Fruit fly (Drosophila melanogaster) whole organism, adult: ENCODE measurements around the gene Ltn1.
A peak's percentile ranks its signal among the peaks of the same experiment; 100 is the strongest.

Experiments
- CG11617 ChIP-seq: fragments of 200-800 bp; sonication (Bioruptor generic); optimal IDR thresholded peaks from 2 replicates; lab custom pipeline; 2017; ENCODE audit warnings: mild to moderate bottlenecking, missing biosample characterization, missing genetic modification reagents, missing genetic modification characterization
- CG12768 ChIP-seq: fragments of 200-800 bp; sonication (Bioruptor generic); optimal IDR thresholded peaks from 2 replicates; lab custom pipeline; 2017; ENCODE audit warnings: missing biosample characterization, missing genetic modification characterization, mild to moderate bottlenecking, moderate library complexity, missing genetic modification reagents
- CG14711 ChIP-seq: fragments of 200-800 bp; sonication (Bioruptor generic); optimal IDR thresholded peaks from 2 replicates; lab custom pipeline; 2018; ENCODE audit warnings: missing biosample characterization, mild to moderate bottlenecking, missing genetic modification characterization, moderate library complexity
- CG1620 ChIP-seq: fragments of 200-800 bp; sonication (Bioruptor generic); optimal IDR thresholded peaks from 2 replicates; lab custom pipeline; 2016; ENCODE audit warnings: missing biosample characterization, missing genetic modification characterization
- CG33017 ChIP-seq: fragments of 200-800 bp; sonication (Bioruptor generic); optimal IDR thresholded peaks from 2 replicates; lab custom pipeline; 2018; ENCODE audit warnings: missing biosample characterization, mild to moderate bottlenecking, missing genetic modification characterization, moderate library complexity
- CG5204 ChIP-seq: fragments of 200-800 bp; sonication (Bioruptor generic); optimal IDR thresholded peaks from 2 replicates; lab custom pipeline; 2016; ENCODE audit warnings: missing biosample characterization, missing genetic modification characterization
- CG7045 ChIP-seq: fragments of 200-800 bp; sonication (Bioruptor generic); optimal IDR thresholded peaks from 2 replicates; lab custom pipeline; 2017; ENCODE audit warnings: missing biosample characterization, mild to moderate bottlenecking, missing genetic modification characterization
- CG7101 ChIP-seq: fragments of 200-800 bp; sonication (Bioruptor generic); optimal IDR thresholded peaks from 2 replicates; lab custom pipeline; 2018; ENCODE audit warnings: missing biosample characterization, mild to moderate bottlenecking, missing genetic modification characterization, moderate library complexity
- Clk ChIP-seq: fragments of 200-800 bp; sonication (Bioruptor generic); optimal IDR thresholded peaks from 2 replicates; lab custom pipeline; 2017; ENCODE audit warnings: missing biosample characterization, missing genetic modification characterization
- Hr96 ChIP-seq: fragments of 200-800 bp; sonication (Bioruptor generic); optimal IDR thresholded peaks from 2 replicates; lab custom pipeline; 2016; ENCODE audit warnings: missing biosample characterization, missing genetic modification characterization
- Mnt ChIP-seq: fragments of 200-800 bp; sonication (Bioruptor generic); optimal IDR thresholded peaks from 2 replicates; lab custom pipeline; 2016; ENCODE audit warnings: missing biosample characterization, mild to moderate bottlenecking, missing genetic modification characterization
- bab1 ChIP-seq: fragments of 200-800 bp; sonication (Bioruptor generic); optimal IDR thresholded peaks from 3 replicates; lab custom pipeline; 2019; ENCODE audit warnings: missing biosample characterization, mild to moderate bottlenecking, missing genetic modification characterization, moderate library complexity
- cic ChIP-seq: fragments of 200-800 bp; sonication (Bioruptor generic); optimal IDR thresholded peaks from 2 replicates; lab custom pipeline; 2017; ENCODE audit warnings: missing biosample characterization, mild to moderate bottlenecking, missing genetic modification characterization, moderate library complexity
- cnc ChIP-seq, 2 experiments: fragments of >200 bp; optimal IDR thresholded peaks; 2 replicates each; lab custom pipeline; 2017
- kay ChIP-seq: fragments of 200-800 bp; sonication (Bioruptor generic); peaks from one replicate; lab custom pipeline; 2016; ENCODE audit warnings: missing biosample characterization, missing genetic modification characterization, borderline replicate concordance
- ovo ChIP-seq: fragments of 200-800 bp; sonication (Bioruptor generic); optimal IDR thresholded peaks from 2 replicates; lab custom pipeline; 2016; ENCODE audit warnings: missing biosample characterization, missing genetic modification characterization
- pad ChIP-seq: fragments of 200-800 bp; sonication (Bioruptor generic); optimal IDR thresholded peaks from 3 replicates; lab custom pipeline; 2017; ENCODE audit warnings: missing biosample characterization, missing genetic modification characterization, mild to moderate bottlenecking, moderate library complexity, missing genetic modification reagents
- tj ChIP-seq: fragments of 200-800 bp; sonication (Bioruptor generic); optimal IDR thresholded peaks from 3 replicates; lab custom pipeline; 2017; ENCODE audit warnings: missing biosample characterization, mild to moderate bottlenecking, missing genetic modification characterization, moderate library complexity
- toe ChIP-seq: fragments of 200-800 bp; sonication (Bioruptor generic); optimal IDR thresholded peaks from 2 replicates; lab custom pipeline; 2016; ENCODE audit warnings: missing biosample characterization, missing genetic modification characterization

Ltn1 gene

DNA sequence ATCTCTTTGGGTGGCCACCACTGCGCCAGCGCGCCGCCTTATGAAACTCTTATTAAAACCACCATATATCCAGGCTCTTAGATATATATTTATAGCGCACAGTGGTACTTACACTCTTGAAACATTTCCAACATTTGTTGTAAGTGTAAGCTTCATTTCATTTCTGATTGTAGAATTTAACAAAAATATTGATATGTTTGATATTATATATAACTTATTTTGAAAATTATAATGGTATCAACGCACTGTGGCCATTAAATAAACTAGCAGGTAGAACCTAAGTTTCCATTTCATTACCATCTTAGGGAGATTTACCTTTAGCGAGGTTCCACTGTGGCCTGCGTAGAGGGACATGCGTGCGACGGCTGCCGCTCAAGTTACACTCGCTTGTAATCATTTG is 27.4 kb downstream of the Ltn1 start:
- TF ChIP-seq cic (GFP tag; lab: Kevin White, UChicago), result no peak
- no peak for TF ChIP-seq tj (GFP tag; lab: Kevin White, UChicago)
- TF ChIP-seq CG33017 (tag; lab: Kevin White, UChicago), result no peak
- TF ChIP-seq CG12768 (GFP tag; lab: Kevin White, UChicago), result no peak
- no peak for TF ChIP-seq bab1 (GFP tag; lab: Kevin White, UChicago)
- TF ChIP-seq Mnt (GFP tag; lab: Kevin White, UChicago), result no peak
- TF ChIP-seq CG11617 (GFP tag; lab: Kevin White, UChicago), result no peak
- no peak for TF ChIP-seq CG7101
- TF ChIP-seq CG7045, result no peak
- no peak for TF ChIP-seq cnc (optimal IDR thresholded peaks at IDR 0.05; lab: Kevin White, UChicago)
- TF ChIP-seq pad, result no peak

DNA sequence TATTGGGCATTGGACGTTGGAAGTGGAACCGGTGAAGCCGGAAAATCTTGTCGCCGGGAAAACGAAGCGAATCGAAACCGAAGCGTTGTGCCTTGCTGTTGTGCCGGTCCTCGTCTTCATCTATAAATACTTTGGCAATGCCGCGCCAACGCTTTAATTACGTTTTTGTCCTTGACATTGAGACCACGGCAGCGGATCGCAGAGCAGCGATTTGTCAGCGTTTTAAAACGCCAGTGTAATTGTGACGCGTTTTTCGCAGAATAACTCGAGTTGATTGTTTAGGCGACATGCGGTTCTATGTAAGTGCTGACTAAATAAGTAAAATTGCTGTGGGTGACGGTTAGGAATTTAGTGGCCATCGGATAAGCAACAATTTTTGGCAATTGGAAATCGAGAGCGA is 31.0 kb downstream of the Ltn1 start:
- TF ChIP-seq Mnt (GFP tag; lab: Kevin White, UChicago), result no peak
- no peak for TF ChIP-seq CG1620
- TF ChIP-seq pad, result no peak
- TF ChIP-seq CG14711 (tag; lab: Kevin White, UChicago), result no peak
- no peak for TF ChIP-seq Clk
- no peak for TF ChIP-seq CG7101
- no peak for TF ChIP-seq CG5204 (GFP tag; lab: Kevin White, UChicago)
- no peak for TF ChIP-seq Hr96 (GFP tag; lab: Kevin White, UChicago)

dm6 chr3L:19520645-19521044 is 31.4 kb downstream of the Ltn1 start, which contains the start of gene Cpr76Bc:
Cpr76Bc (plus strand) TSS chr3L:19520945.
- TF ChIP-seq Clk, result no peak
- no peak for TF ChIP-seq Hr96 (GFP tag; lab: Kevin White, UChicago)
- no peak for TF ChIP-seq kay (GFP tag; lab: Kevin White, UChicago)
- TF ChIP-seq CG14711 (tag; lab: Kevin White, UChicago), result no peak
- no peak for TF ChIP-seq CG7045

DNA sequence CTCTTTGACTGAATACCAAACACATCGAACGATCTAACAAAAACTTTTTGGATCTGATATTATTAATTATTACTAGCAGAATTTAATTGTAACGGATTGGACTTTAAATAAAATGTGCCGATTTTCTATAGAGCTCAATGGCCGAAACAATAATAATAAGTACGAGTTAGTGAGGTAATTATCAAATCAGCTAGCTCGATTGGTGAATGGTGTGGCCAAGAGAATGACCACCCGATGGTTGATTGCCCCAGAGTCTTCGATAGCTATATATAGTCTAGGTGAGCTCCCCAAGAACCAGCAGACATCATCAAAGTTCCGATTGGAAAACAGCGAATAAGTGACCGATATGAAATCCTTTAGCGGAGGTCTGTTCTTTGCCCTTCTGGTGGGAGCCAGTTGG is 32.7 kb downstream of the Ltn1 start, which contains the start of gene Cpr76Bb:
Gene Cpr76Bb, plus strand, starts transcription at position 301 of the 400 bp plus-strand sequence.
- no peak for TF ChIP-seq CG7045
- TF ChIP-seq Clk, result no peak
- no peak for TF ChIP-seq cic (GFP tag; lab: Kevin White, UChicago)
- no peak for TF ChIP-seq CG11617 (GFP tag; lab: Kevin White, UChicago)
- no peak for TF ChIP-seq cnc (optimal IDR thresholded peaks at IDR 0.05; lab: Kevin White, UChicago)
- TF ChIP-seq CG1620, result no peak
- no peak for TF ChIP-seq Hr96 (GFP tag; lab: Kevin White, UChicago)
- TF ChIP-seq CG5204 (GFP tag; lab: Kevin White, UChicago), result no peak
- TF ChIP-seq CG12768 (GFP tag; lab: Kevin White, UChicago), result no peak

DNA sequence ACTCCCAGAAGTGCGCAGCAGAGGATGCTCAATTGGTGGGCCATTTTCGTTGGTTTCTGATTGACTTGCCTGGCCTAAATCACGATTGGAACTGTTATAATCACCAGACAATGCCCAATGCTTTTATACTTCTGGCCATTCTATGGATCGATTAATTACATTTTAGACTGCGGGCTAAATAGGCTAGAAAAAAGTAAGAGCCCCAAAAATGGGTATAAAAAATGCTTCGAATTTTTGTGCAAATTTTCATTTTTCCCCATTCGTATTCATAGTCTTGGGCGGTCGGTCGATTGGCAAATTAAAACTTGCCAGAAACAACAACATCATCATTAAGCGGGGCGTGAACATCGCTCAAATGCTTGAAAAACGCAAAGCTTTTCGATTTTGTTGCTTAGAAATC is 33.9 kb downstream of the Ltn1 start, which contains the start of gene Cpr76Ba:
Gene Cpr76Ba, minus strand, starts transcription at position 101 of the 400 bp plus-strand sequence.
- TF ChIP-seq kay (GFP tag; lab: Kevin White, UChicago) (no peak), ovo (GFP tag; lab: Kevin White, UChicago) (no peak), Clk (no peak), CG7101 (no peak), toe (GFP tag; lab: Kevin White, UChicago) (no peak), pad (no peak), CG1620 (no peak), CG33017 (tag; lab: Kevin White, UChicago) (no peak), CG11617 (GFP tag; lab: Kevin White, UChicago) (no peak), CG5204 (GFP tag; lab: Kevin White, UChicago) (no peak), Hr96 (GFP tag; lab: Kevin White, UChicago) (no peak), cic (GFP tag; lab: Kevin White, UChicago) (no peak)

DNA sequence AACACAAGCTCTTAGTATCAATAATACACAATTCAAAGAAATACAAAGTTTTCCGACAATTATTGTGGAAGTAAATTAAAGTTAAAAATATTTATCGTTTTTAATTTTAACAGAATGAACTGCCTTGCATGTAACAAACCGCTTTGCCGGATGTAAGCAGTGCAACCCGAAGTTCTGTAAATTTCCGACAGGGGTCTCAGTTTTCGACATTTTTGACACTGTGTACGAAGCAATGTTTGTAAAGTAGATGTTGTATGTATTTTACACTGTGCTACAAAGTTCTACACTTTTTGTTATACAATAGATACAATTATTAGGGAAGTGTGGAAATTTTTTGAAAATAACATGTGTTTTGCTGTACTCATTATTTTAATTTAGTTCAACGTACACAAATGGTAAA is 35.5 kb downstream of the Ltn1 start:
- peak; percentile 54 for TF ChIP-seq CG7101
- no peak for TF ChIP-seq cic (GFP tag; lab: Kevin White, UChicago)
- no peak for TF ChIP-seq CG12768 (GFP tag; lab: Kevin White, UChicago)
- no peak for TF ChIP-seq Clk
- peak; percentile 51 for TF ChIP-seq CG7045
- peak; percentile 6 for TF ChIP-seq ovo (GFP tag; lab: Kevin White, UChicago)
- no peak for TF ChIP-seq kay (GFP tag; lab: Kevin White, UChicago)
- peak; percentile 8 for TF ChIP-seq Mnt (GFP tag; lab: Kevin White, UChicago)
- TF ChIP-seq CG14711 (tag; lab: Kevin White, UChicago), result no peak
- no peak for TF ChIP-seq bab1 (GFP tag; lab: Kevin White, UChicago)
- TF ChIP-seq pad, result no peak
- TF ChIP-seq Hr96 (GFP tag; lab: Kevin White, UChicago), result peak; percentile 70
- peak; percentile 2 for TF ChIP-seq CG33017 (tag; lab: Kevin White, UChicago)
- peak; percentile 46 for TF ChIP-seq CG5204 (GFP tag; lab: Kevin White, UChicago)
- no peak for TF ChIP-seq cnc (optimal IDR thresholded peaks at IDR 0.05; lab: Kevin White, UChicago)
- peak; percentile 51 for TF ChIP-seq toe (GFP tag; lab: Kevin White, UChicago)
- no peak for TF ChIP-seq CG1620

DNA sequence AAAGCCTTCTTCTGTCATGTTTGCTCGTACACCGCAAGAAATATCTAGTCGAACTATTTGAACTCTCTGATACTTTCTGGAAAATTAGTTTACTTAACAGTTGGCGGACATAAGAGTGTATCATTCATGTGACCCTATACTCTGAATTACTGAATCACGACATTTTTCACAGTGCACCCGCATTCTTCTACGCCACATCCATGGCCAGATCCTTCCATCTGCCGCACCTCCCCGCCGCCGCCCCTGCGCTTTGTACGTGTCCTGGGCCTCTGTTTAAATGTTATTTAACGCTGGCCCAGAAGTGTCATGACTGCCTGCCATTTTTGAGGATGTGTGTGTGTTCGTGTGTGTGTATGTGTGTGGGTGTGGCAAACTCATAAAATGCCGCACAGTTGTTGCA is 39.4 kb downstream of the Ltn1 start:
- no peak for TF ChIP-seq bab1 (GFP tag; lab: Kevin White, UChicago)
- no peak for TF ChIP-seq CG14711 (tag; lab: Kevin White, UChicago)
- TF ChIP-seq CG12768 (GFP tag; lab: Kevin White, UChicago), result no peak
- TF ChIP-seq kay (GFP tag; lab: Kevin White, UChicago), result no peak
